Worm (Caenorhabditis elegans) whole organism, L3 larva: ENCODE results near the gene ugt-55.

Experiments
- aly-2 ChIP-seq: fragments of 150-350 bp; optimal IDR thresholded peaks from 2 replicates; lab custom pipeline; 2014; ENCODE audit warnings: missing biosample characterization, missing genetic modification characterization
- egl-27 ChIP-seq: sonication (generic microtip); optimal IDR thresholded peaks from 4 replicates; lab custom pipeline; 2017; ENCODE audit warnings: missing biosample characterization, missing genetic modification reagents, missing genetic modification characterization
- lsy-12 ChIP-seq: sonication (generic microtip); optimal IDR thresholded peaks from 2 replicates; lab custom pipeline; 2016; ENCODE audit warnings: mild to moderate bottlenecking, missing genetic modification characterization, missing compliant biosample characterization
- nhr-23 ChIP-seq: fragments of 150-350 bp; optimal IDR thresholded peaks from 2 replicates; lab custom pipeline; 2014; ENCODE audit warnings: missing biosample characterization, missing genetic modification reagents, missing genetic modification characterization
- nhr-28 ChIP-seq: fragments of 150-350 bp; optimal IDR thresholded peaks from 2 replicates; lab custom pipeline; 2014; ENCODE audit warnings: missing biosample characterization, missing genetic modification characterization
- nhr-76 ChIP-seq: fragments of 150-350 bp; sonication (generic microtip); optimal IDR thresholded peaks from 5 replicates; lab custom pipeline; 2014; ENCODE audit warnings: missing biosample characterization, missing genetic modification characterization
- pqm-1 ChIP-seq: fragments of 150-350 bp; optimal IDR thresholded peaks from 2 replicates; lab custom pipeline; 2017; ENCODE audit warnings: missing biosample characterization, missing genetic modification characterization, inconsistent platforms
- skn-1 ChIP-seq: fragments of 150-350 bp; optimal IDR thresholded peaks from 2 replicates; lab custom pipeline; 2014; ENCODE audit warnings: missing biosample characterization, missing genetic modification characterization
- snpc-4 ChIP-seq: fragments of 150-350 bp; optimal IDR thresholded peaks from 2 replicates; lab custom pipeline; 2014; ENCODE audit warnings: missing biosample characterization, missing genetic modification characterization
- unc-39 ChIP-seq: sonication (generic microtip); optimal IDR thresholded peaks from 4 replicates; lab custom pipeline; 2017; ENCODE audit warnings: missing biosample characterization, missing genetic modification characterization
- unc-62 ChIP-seq: fragments of 150-350 bp; sonication (generic microtip); optimal IDR thresholded peaks from 4 replicates; lab custom pipeline; 2014; ENCODE audit warnings: missing biosample characterization, missing genetic modification reagents, missing genetic modification characterization

ce11 chrV:12300780-12301460 lies 44.4 kb downstream of the ugt-55 start:
- TF ChIP-seq egl-27 (tag; lab: Kevin White, UChicago) (no peak), unc-39 (tag; lab: Kevin White, UChicago) (no peak), snpc-4 (tag; lab: Kevin White, UChicago) (no peak), pqm-1 (tag; lab: Kevin White, UChicago) (peak; percentile 13), nhr-76 (no peak), aly-2 (tag; lab: Kevin White, UChicago) (no peak), skn-1 (tag; lab: Kevin White, UChicago) (no peak), nhr-23 (tag; lab: Kevin White, UChicago) (peak; percentile 24), lsy-12 (tag; lab: Kevin White, UChicago) (no peak), nhr-28 (tag; lab: Kevin White, UChicago) (no peak), unc-62 (GFP tag; lab: Kevin White, UChicago) (no peak)
